Worm (Caenorhabditis elegans) whole organism, L2 larva: ENCODE measurements around the gene sad-1.
A peak's percentile ranks its signal among the peaks of the same experiment; 100 is the strongest.

Experiments used
- C34F6.9 ChIP-seq: fragments of 150-350 bp; optimal IDR thresholded peaks from 2 replicates; lab custom pipeline; 2014; ENCODE audit warnings: missing biosample characterization, missing genetic modification characterization
- F13H6.1 ChIP-seq: sonication (generic microtip); optimal IDR thresholded peaks from 2 replicates; lab custom pipeline; 2016; ENCODE audit warnings: missing genetic modification characterization, missing compliant biosample characterization
- R02D3.7 ChIP-seq: fragments of 150-350 bp; optimal IDR thresholded peaks from 2 replicates; lab custom pipeline; 2014; ENCODE audit warnings: missing biosample characterization, missing genetic modification characterization
- Y55F3AM.14 ChIP-seq: fragments of 200-800 bp; sonication (Bioruptor generic); optimal IDR thresholded peaks from 2 replicates; lab custom pipeline; 2018; ENCODE audit warnings: mild to moderate bottlenecking, missing genetic modification characterization, missing compliant biosample characterization
- ZK546.5 ChIP-seq: sonication (generic microtip); optimal IDR thresholded peaks from 2 replicates; lab custom pipeline; 2017; ENCODE audit warnings: missing biosample characterization, missing genetic modification characterization
- alr-1 ChIP-seq: fragments of 150-350 bp; optimal IDR thresholded peaks from 2 replicates; lab custom pipeline; 2014; ENCODE audit warnings: missing biosample characterization, missing genetic modification characterization
- aly-2 ChIP-seq: fragments of 150-350 bp; optimal IDR thresholded peaks from 2 replicates; lab custom pipeline; 2014; ENCODE audit warnings: missing biosample characterization, missing genetic modification characterization
- ama-1 ChIP-seq: fragments of 150-350 bp; optimal IDR thresholded peaks from 2 replicates; lab custom pipeline; 2018; ENCODE audit warnings: inconsistent platforms
- blmp-1 ChIP-seq: sonication (generic microtip); optimal IDR thresholded peaks from 2 replicates; lab custom pipeline; 2017; ENCODE audit warnings: missing genetic modification characterization, mild to moderate bottlenecking, missing compliant biosample characterization, antibody characterized with exemption, moderate library complexity; ENCODE audit not compliant: insufficient read depth
- ceh-16 ChIP-seq: fragments of 150-350 bp; optimal IDR thresholded peaks from 2 replicates; lab custom pipeline; 2014; ENCODE audit warnings: missing biosample characterization, missing genetic modification characterization
- ceh-82 ChIP-seq: fragments of 150-350 bp; optimal IDR thresholded peaks from 2 replicates; lab custom pipeline; 2014; ENCODE audit warnings: missing biosample characterization, missing genetic modification characterization
- crh-2 ChIP-seq: sonication (generic microtip); optimal IDR thresholded peaks from 2 replicates; lab custom pipeline; 2017; ENCODE audit warnings: missing biosample characterization, missing genetic modification characterization
- dmd-4 ChIP-seq: sonication (generic microtip); optimal IDR thresholded peaks from 2 replicates; lab custom pipeline; 2017; ENCODE audit warnings: missing biosample characterization, missing genetic modification characterization
- egl-27 ChIP-seq: sonication (generic microtip); optimal IDR thresholded peaks from 3 replicates; lab custom pipeline; 2017; ENCODE audit warnings: missing biosample characterization, missing genetic modification reagents, missing genetic modification characterization
- elt-1 ChIP-seq: fragments of 150-350 bp; optimal IDR thresholded peaks from 2 replicates; lab custom pipeline; 2014; ENCODE audit warnings: missing biosample characterization, missing genetic modification characterization
- elt-3 ChIP-seq: sonication (generic microtip); optimal IDR thresholded peaks from 2 replicates; lab custom pipeline; 2017; ENCODE audit warnings: missing biosample characterization, missing genetic modification characterization
- fos-1 ChIP-seq: fragments of 150-350 bp; optimal IDR thresholded peaks from 2 replicates; lab custom pipeline; 2014; ENCODE audit warnings: missing biosample characterization, missing genetic modification characterization
- gmeb-1 ChIP-seq: fragments of 150-350 bp; optimal IDR thresholded peaks from 2 replicates; lab custom pipeline; 2014; ENCODE audit warnings: missing biosample characterization, missing genetic modification characterization
- lin-11 ChIP-seq: fragments of 150-350 bp; sonication (generic microtip); optimal IDR thresholded peaks from 2 replicates; lab custom pipeline; 2014; ENCODE audit warnings: missing biosample characterization, missing genetic modification characterization, inconsistent platforms, mixed read lengths
- lin-13 ChIP-seq: fragments of 150-350 bp; optimal IDR thresholded peaks from 2 replicates; lab custom pipeline; 2014; ENCODE audit warnings: missing biosample characterization, missing genetic modification reagents, missing genetic modification characterization
- lin-39 ChIP-seq: fragments of 150-350 bp; optimal IDR thresholded peaks from 2 replicates; lab custom pipeline; 2014; ENCODE audit warnings: missing biosample characterization, missing genetic modification reagents, missing genetic modification characterization
- lsy-2 ChIP-seq, 2 experiments: fragments of 150-350 bp in 1 of 2; sonication (generic microtip) in 1 of 2; optimal IDR thresholded peaks; 2 replicates each; lab custom pipeline; 2014 to 2017; ENCODE audit warnings: missing biosample characterization in 2 of 2, missing genetic modification characterization in 2 of 2
- mab-5 ChIP-seq: fragments of 150-350 bp; optimal IDR thresholded peaks from 2 replicates; lab custom pipeline; 2014; ENCODE audit warnings: missing biosample characterization, missing genetic modification characterization
- mbf-1 ChIP-seq: sonication (generic microtip); optimal IDR thresholded peaks from 2 replicates; lab custom pipeline; 2017; ENCODE audit warnings: missing biosample characterization, missing genetic modification characterization
- mdl-1 ChIP-seq, 2 experiments: fragments of 150-350 bp in 1 of 2; sonication (generic microtip) in 1 of 2; optimal IDR thresholded peaks; 2 replicates each; lab custom pipeline; 2017; ENCODE audit warnings: missing biosample characterization in 2 of 2, missing genetic modification characterization in 2 of 2
- nhr-10 ChIP-seq: sonication (generic microtip); optimal IDR thresholded peaks from 2 replicates; lab custom pipeline; 2017; ENCODE audit warnings: missing biosample characterization, missing genetic modification characterization
- nhr-11 ChIP-seq: fragments of 150-350 bp; optimal IDR thresholded peaks from 2 replicates; lab custom pipeline; 2014; ENCODE audit warnings: missing biosample characterization, missing genetic modification characterization
- nhr-12 ChIP-seq: fragments of 150-350 bp; optimal IDR thresholded peaks from 2 replicates; lab custom pipeline; 2014; ENCODE audit warnings: missing biosample characterization, missing genetic modification characterization
- nhr-129 ChIP-seq: fragments of 150-350 bp; optimal IDR thresholded peaks from 2 replicates; lab custom pipeline; 2014; ENCODE audit warnings: missing biosample characterization, missing genetic modification characterization
- nhr-21 ChIP-seq: fragments of 150-350 bp; optimal IDR thresholded peaks from 2 replicates; lab custom pipeline; 2014; ENCODE audit warnings: missing biosample characterization, missing genetic modification characterization
- nhr-23 ChIP-seq: fragments of 150-350 bp; optimal IDR thresholded peaks from 2 replicates; lab custom pipeline; 2014; ENCODE audit warnings: missing biosample characterization, missing genetic modification reagents, missing genetic modification characterization
- nhr-237 ChIP-seq: fragments of 150-350 bp; optimal IDR thresholded peaks from 2 replicates; lab custom pipeline; 2014; ENCODE audit warnings: missing biosample characterization, missing genetic modification characterization
- nhr-25 ChIP-seq: fragments of 150-350 bp; sonication (generic microtip); optimal IDR thresholded peaks from 3 replicates; lab custom pipeline; 2014; ENCODE audit warnings: missing biosample characterization, missing genetic modification characterization
- nhr-6 ChIP-seq: fragments of 150-350 bp; optimal IDR thresholded peaks from 2 replicates; lab custom pipeline; 2014; ENCODE audit warnings: missing biosample characterization, missing genetic modification characterization
- nhr-77 ChIP-seq: fragments of 150-350 bp; optimal IDR thresholded peaks from 2 replicates; lab custom pipeline; 2014; ENCODE audit warnings: missing biosample characterization, missing genetic modification characterization
- peb-1 ChIP-seq: fragments of 150-350 bp; optimal IDR thresholded peaks from 2 replicates; lab custom pipeline; 2014; ENCODE audit warnings: missing biosample characterization, missing genetic modification characterization
- sem-4 ChIP-seq: fragments of 150-350 bp; optimal IDR thresholded peaks from 2 replicates; lab custom pipeline; 2014; ENCODE audit warnings: missing biosample characterization, missing genetic modification reagents, missing genetic modification characterization
- skn-1 ChIP-seq: sonication (generic microtip); optimal IDR thresholded peaks from 2 replicates; lab custom pipeline; 2017; ENCODE audit warnings: missing biosample characterization, missing genetic modification characterization
- sma-3 ChIP-seq: sonication (generic microtip); optimal IDR thresholded peaks from 2 replicates; lab custom pipeline; 2016; ENCODE audit warnings: missing genetic modification reagents, missing genetic modification characterization, missing compliant biosample characterization
- sma-9 ChIP-seq, 2 experiments: fragments of 150-350 bp in 1 of 2; sonication (generic microtip) in 1 of 2; optimal IDR thresholded peaks; 2 replicates each; lab custom pipeline; 2014 to 2016; ENCODE audit warnings: missing genetic modification characterization in 2 of 2, mild to moderate bottlenecking in 1 of 2, missing biosample characterization in 1 of 2, missing compliant biosample characterization in 1 of 2, missing genetic modification reagents in 1 of 2, moderate library complexity in 1 of 2
- snpc-4 ChIP-seq: fragments of 150-350 bp; optimal IDR thresholded peaks from 2 replicates; lab custom pipeline; 2014; ENCODE audit warnings: missing biosample characterization, missing genetic modification characterization
- unc-39 ChIP-seq: fragments of 150-350 bp; optimal IDR thresholded peaks from 2 replicates; lab custom pipeline; 2014; ENCODE audit warnings: missing biosample characterization, missing genetic modification characterization
- unc-55 ChIP-seq: fragments of 150-350 bp; sonication (generic microtip); optimal IDR thresholded peaks from 3 replicates; lab custom pipeline; 2014; ENCODE audit warnings: missing biosample characterization, missing genetic modification reagents, missing genetic modification characterization
- unc-62 ChIP-seq: fragments of 150-350 bp; optimal IDR thresholded peaks from 2 replicates; lab custom pipeline; 2014; ENCODE audit warnings: missing biosample characterization, missing genetic modification reagents, missing genetic modification characterization
- zag-1 ChIP-seq: fragments of 150-350 bp; optimal IDR thresholded peaks from 2 replicates; lab custom pipeline; 2014; ENCODE audit warnings: missing biosample characterization, missing genetic modification characterization
- ztf-1 ChIP-seq: fragments of 200-800 bp; sonication (Bioruptor generic); conservative IDR thresholded peaks from 2 replicates; pipeline ENCODE4 v1.3.6; 2022; ENCODE audit warnings: missing genetic modification characterization, missing compliant biosample characterization
- ztf-11 ChIP-seq: sonication (generic microtip); optimal IDR thresholded peaks from 2 replicates; lab custom pipeline; 2017; ENCODE audit warnings: missing biosample characterization, missing genetic modification characterization
- ztf-4 ChIP-seq: fragments of 150-350 bp; optimal IDR thresholded peaks from 2 replicates; lab custom pipeline; 2014; ENCODE audit warnings: missing biosample characterization, missing genetic modification characterization

The sad-1 gene

DNA sequence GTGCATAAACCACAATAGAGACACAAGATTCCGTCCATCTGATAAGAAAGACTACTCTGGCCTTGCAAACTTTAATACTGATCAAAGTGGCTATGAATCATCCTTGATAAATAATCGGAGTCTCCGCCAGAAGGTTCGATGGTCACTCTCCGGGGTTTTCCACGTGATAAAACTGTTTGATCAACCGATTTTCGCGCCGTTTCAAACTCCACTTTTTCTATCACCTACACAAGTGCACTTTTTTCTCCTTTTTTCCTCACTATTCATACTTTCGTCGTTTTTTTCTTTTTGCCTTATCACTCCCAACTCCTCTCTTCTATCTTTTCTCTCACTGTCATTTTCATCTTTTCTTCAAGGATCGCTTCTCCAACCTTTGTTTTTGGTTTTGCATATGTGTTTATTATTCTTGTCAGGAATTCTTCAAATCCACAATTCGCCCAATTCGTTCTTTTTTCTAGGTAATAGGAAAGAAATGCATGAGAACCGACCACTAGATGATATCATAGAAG, 28.2 kb upstream of the sad-1 start, which contains the start of gene F18H3.4 (continued):
- TF ChIP-seq elt-3 (tag; lab: Kevin White, UChicago), result no peak
- peak; percentile 58 for TF ChIP-seq nhr-129 (tag; lab: Kevin White, UChicago)
- TF ChIP-seq peb-1 (tag; lab: Kevin White, UChicago), result no peak
- no peak for TF ChIP-seq unc-39 (tag; lab: Kevin White, UChicago)
- no peak for TF ChIP-seq nhr-10 (tag; lab: Kevin White, UChicago)
- no peak for TF ChIP-seq nhr-11 (tag; lab: Kevin White, UChicago)
- TF ChIP-seq R02D3.7 (tag; lab: Kevin White, UChicago), result no peak
- TF ChIP-seq Y55F3AM.14 (GFP tag; lab: Kevin White, UChicago), result no peak
- no peak for TF ChIP-seq snpc-4 (tag; lab: Kevin White, UChicago)
- TF ChIP-seq nhr-23 (tag; lab: Kevin White, UChicago), result no peak
- no peak for TF ChIP-seq egl-27 (tag; lab: Kevin White, UChicago)
- TF ChIP-seq ztf-1 (GFP tag; lab: Robert Waterston, UW), result no peak
- TF ChIP-seq ztf-11 (tag; lab: Kevin White, UChicago), result no peak
- TF ChIP-seq mdl-1 (tag; optimal IDR thresholded peaks at IDR 0.05; lab: Kevin White, UChicago), result peak; percentile 30 to 79
- no peak for TF ChIP-seq aly-2
- TF ChIP-seq, all 48 proteins: peak for 12

DNA sequence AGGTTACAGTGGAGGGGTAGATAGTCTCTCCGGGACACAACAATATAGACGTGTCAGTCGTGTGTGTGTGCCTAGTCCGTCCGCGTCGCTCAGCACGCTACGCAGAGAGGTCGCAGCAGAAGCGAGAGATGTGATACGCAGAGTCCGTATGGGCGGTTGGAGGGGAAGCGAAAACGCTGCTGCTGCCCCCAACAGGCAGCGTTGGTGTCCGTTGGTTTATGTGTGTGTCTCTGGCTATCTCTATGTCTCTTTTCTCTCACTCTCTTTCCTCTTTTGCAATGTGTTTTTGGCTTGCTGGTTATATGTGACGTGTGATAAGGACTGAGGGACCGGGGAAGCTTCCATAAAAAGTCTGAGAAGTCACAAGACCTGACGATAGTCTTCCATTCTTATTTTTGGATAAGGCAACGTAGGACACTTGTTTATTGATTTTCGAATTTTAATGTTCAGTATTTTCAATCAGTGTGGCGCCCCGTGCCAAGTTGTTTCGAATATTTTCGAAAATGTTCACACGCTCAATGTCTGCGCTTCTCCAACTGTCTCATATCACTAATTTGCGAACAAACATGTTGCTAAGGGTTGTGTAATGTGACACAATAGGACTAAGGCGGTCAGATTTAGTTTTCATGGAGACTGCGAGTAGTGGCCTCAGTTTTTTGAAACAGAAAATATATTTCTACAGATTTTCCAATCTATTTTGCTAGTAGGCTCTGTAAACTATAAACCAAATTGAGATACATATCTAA, 27.1 kb upstream of the sad-1 start, which contains the start of gene pab-2:
Gene pab-2, minus strand, starts transcription at position 69 of the 746 bp plus-strand sequence.
- TF ChIP-seq lin-39, result no peak
- peak; percentile 12 for TF ChIP-seq elt-1
- no peak for TF ChIP-seq ama-1 (lab: Kevin White, UChicago)
- TF ChIP-seq mdl-1 (tag; optimal IDR thresholded peaks at IDR 0.05; lab: Kevin White, UChicago), result peak; percentile 59 to 70
- TF ChIP-seq nhr-11 (tag; lab: Kevin White, UChicago), result no peak
- TF ChIP-seq R02D3.7 (tag; lab: Kevin White, UChicago), result no peak
- no peak for TF ChIP-seq dmd-4 (tag; lab: Kevin White, UChicago)
- TF ChIP-seq ztf-4, result no peak
- peak; percentile 74 for TF ChIP-seq mab-5 (tag; lab: Kevin White, UChicago)
- no peak for TF ChIP-seq peb-1 (tag; lab: Kevin White, UChicago)
- TF ChIP-seq crh-2, result peak; percentile 83
- TF ChIP-seq sem-4 (tag; lab: Kevin White, UChicago), result peak; percentile 45
- TF ChIP-seq unc-62 (GFP tag; lab: Kevin White, UChicago), result no peak
- no peak for TF ChIP-seq nhr-77 (tag; lab: Kevin White, UChicago)
- peak; percentile 36 for TF ChIP-seq ceh-82 (tag; lab: Kevin White, UChicago)
- TF ChIP-seq fos-1 (tag; lab: Kevin White, UChicago), result peak; percentile 89
- no peak for TF ChIP-seq alr-1 (tag; lab: Kevin White, UChicago)
- TF ChIP-seq nhr-10 (tag; lab: Kevin White, UChicago), result no peak
- peak; percentile 82 for TF ChIP-seq sma-3 (GFP tag; lab: Kevin White, UChicago)
- TF ChIP-seq ceh-16 (tag; lab: Kevin White, UChicago), result peak; percentile 45
- peak; percentile 81 for TF ChIP-seq zag-1 (tag; lab: Kevin White, UChicago)
- peak; percentile 87 for TF ChIP-seq sma-9 (GFP tag; optimal IDR thresholded peaks at IDR 0.05; lab: Kevin White, UChicago)
- no peak for TF ChIP-seq sma-9 (tag; optimal IDR thresholded peaks at IDR 0.05; lab: Kevin White, UChicago)
- no peak for TF ChIP-seq nhr-237
- no peak for TF ChIP-seq mbf-1 (tag; lab: Kevin White, UChicago)
- peak; percentile 53 for TF ChIP-seq gmeb-1 (tag; lab: Kevin White, UChicago)
- peak; percentile 25 for TF ChIP-seq lin-13 (GFP tag; lab: Kevin White, UChicago)
- no peak for TF ChIP-seq nhr-12 (tag; lab: Kevin White, UChicago)
- TF ChIP-seq skn-1 (tag; lab: Kevin White, UChicago), result no peak
- TF ChIP-seq nhr-21 (tag; lab: Kevin White, UChicago), result peak; percentile 81
- peak; percentile 61 for TF ChIP-seq snpc-4 (tag; lab: Kevin White, UChicago)
- peak; percentile 73 for TF ChIP-seq Y55F3AM.14 (GFP tag; lab: Kevin White, UChicago)
- TF ChIP-seq C34F6.9 (tag; lab: Kevin White, UChicago), result peak; percentile 77
- peak; percentile 55 for TF ChIP-seq nhr-25 (tag; lab: Kevin White, UChicago)
- no peak for TF ChIP-seq ztf-1 (GFP tag; lab: Robert Waterston, UW)
- TF ChIP-seq elt-3 (tag; lab: Kevin White, UChicago), result no peak
- TF ChIP-seq lin-11 (tag; lab: Kevin White, UChicago), result peak; percentile 43
- no peak for TF ChIP-seq ztf-11 (tag; lab: Kevin White, UChicago)
- no peak for TF ChIP-seq unc-39 (tag; lab: Kevin White, UChicago)
- peak; percentile 81 for TF ChIP-seq unc-55 (GFP tag; lab: Kevin White, UChicago)
- TF ChIP-seq nhr-23 (tag; lab: Kevin White, UChicago), result no peak
- peak; percentile 43 for TF ChIP-seq nhr-6 (tag; lab: Kevin White, UChicago)
- peak; percentile 77 for TF ChIP-seq egl-27 (tag; lab: Kevin White, UChicago)
- TF ChIP-seq blmp-1 (tag; lab: Kevin White, UChicago), result peak; percentile 54
- TF ChIP-seq lsy-2 (tag; optimal IDR thresholded peaks at IDR 0.05; lab: Kevin White, UChicago), result peak; percentile 4 to 70
- TF ChIP-seq ZK546.5 (tag; lab: Kevin White, UChicago), result no peak
- TF ChIP-seq F13H6.1, result peak; percentile 92
- TF ChIP-seq nhr-129 (tag; lab: Kevin White, UChicago), result peak; percentile 79
